Worm (Caenorhabditis elegans): ENCODE results near the gene asp-6.

The asp-6 gene

ce11 chrV:8288125-8288806 lies 19.5 kb upstream of the asp-6 start:
- TF ChIP-seq nfya-1 (tag; optimal IDR thresholded peaks at IDR 0.05; ENCODE audit: insufficient read depth) (peak; percentile 51), ztf-11 (tag; optimal IDR thresholded peaks at IDR 0.05) (no peak), egl-5 (tag; optimal IDR thresholded peaks at IDR 0.05) (no peak), ceh-16 (tag; optimal IDR thresholded peaks at IDR 0.05) (no peak), mml-1 (tag; optimal IDR thresholded peaks at IDR 0.05) (no peak), elt-3 (tag; optimal IDR thresholded peaks at IDR 0.05) (no peak), fkh-2 (tag; optimal IDR thresholded peaks at IDR 0.05) (no peak), lin-39 (tag; optimal IDR thresholded peaks at IDR 0.05) (peak; percentile 63), ama-1 (optimal IDR thresholded peaks at IDR 0.05) (no peak), lin-15B (tag; optimal IDR thresholded peaks at IDR 0.05) (no peak), fos-1 (tag; optimal IDR thresholded peaks at IDR 0.05) (no peak), nhr-25 (tag; optimal IDR thresholded peaks at IDR 0.05) (no peak), nhr-11 (tag; optimal IDR thresholded peaks at IDR 0.05) (no peak), snpc-4 (tag; optimal IDR thresholded peaks at IDR 0.05) (no peak), daf-12 (tag; optimal IDR thresholded peaks at IDR 0.05) (no peak), nhr-76 (tag; optimal IDR thresholded peaks at IDR 0.05) (no peak), pqm-1 (tag; optimal IDR thresholded peaks at IDR 0.05) (peak; percentile 17), nhr-237 (tag; optimal IDR thresholded peaks at IDR 0.05) (no peak), sea-2 (GFP tag; optimal IDR thresholded peaks at IDR 0.05) (no peak), elt-2 (tag; optimal IDR thresholded peaks at IDR 0.05) (peak; percentile 67), nhr-67 (tag; optimal IDR thresholded peaks at IDR 0.05) (no peak), nhr-43 (tag; optimal IDR thresholded peaks at IDR 0.05; ENCODE audit: poor library complexity, severe bottlenecking) (no peak), nhr-77 (tag; optimal IDR thresholded peaks at IDR 0.05) (no peak), aly-2 (tag; optimal IDR thresholded peaks at IDR 0.05) (no peak)

ce11 chrV:8285455-8285854 lies 16.7 kb upstream of the asp-6 start:
- no peak for TF ChIP-seq R02D3.7 (tag; optimal IDR thresholded peaks at IDR 0.05)
- peak; percentile 51 for TF ChIP-seq pqm-1 (tag; optimal IDR thresholded peaks at IDR 0.05)
- TF ChIP-seq elt-2 (tag; optimal IDR thresholded peaks at IDR 0.05): peak; percentile 4

- no peak for TF ChIP-seq nfya-1 (tag; optimal IDR thresholded peaks at IDR 0.05; ENCODE audit: insufficient read depth)
- TF ChIP-seq nhr-11 (tag; optimal IDR thresholded peaks at IDR 0.05): no peak
- no peak for TF ChIP-seq lsy-12 (tag; optimal IDR thresholded peaks at IDR 0.05)
- no peak for TF ChIP-seq jun-1 (tag; optimal IDR thresholded peaks at IDR 0.05)
- no peak for TF ChIP-seq egl-27 (tag; optimal IDR thresholded peaks at IDR 0.05)
- no peak for TF ChIP-seq snpc-4 (tag; optimal IDR thresholded peaks at IDR 0.05)
- no peak for TF ChIP-seq sea-2 (GFP tag; optimal IDR thresholded peaks at IDR 0.05)
- no peak for TF ChIP-seq egl-5 (tag; optimal IDR thresholded peaks at IDR 0.05)
- no peak for TF ChIP-seq ceh-16 (tag; optimal IDR thresholded peaks at IDR 0.05)
- no peak for TF ChIP-seq nhr-23 (tag; optimal IDR thresholded peaks at IDR 0.05)
- no peak for TF ChIP-seq fkh-10 (GFP tag; optimal IDR thresholded peaks at IDR 0.05)
- no peak for TF ChIP-seq R02D3.7 (tag; optimal IDR thresholded peaks at IDR 0.05)
- no peak for TF ChIP-seq lin-15B (tag; optimal IDR thresholded peaks at IDR 0.05)
Measured at ce11 chrV:8284800-8285199, 16.1 kb upstream of the asp-6 start, which contains the start of gene slc-17.5. Gene slc-17.5, minus strand, starts transcription at chrV:8284900.

ce11 chrV:8282933-8283332 lies 14.2 kb upstream of the asp-6 start:
- TF ChIP-seq lin-15B (tag; optimal IDR thresholded peaks at IDR 0.05) (no peak), mdl-1 (tag; optimal IDR thresholded peaks at IDR 0.05) (no peak), egl-27 (tag; optimal IDR thresholded peaks at IDR 0.05) (no peak), snpc-4 (tag; optimal IDR thresholded peaks at IDR 0.05) (no peak), fkh-10 (GFP tag; optimal IDR thresholded peaks at IDR 0.05) (no peak), nhr-12 (tag; optimal IDR thresholded peaks at IDR 0.05) (no peak), ama-1 (optimal IDR thresholded peaks at IDR 0.05) (no peak), eor-1 (tag; optimal IDR thresholded peaks at IDR 0.05) (no peak), ceh-28 (tag; optimal IDR thresholded peaks at IDR 0.05) (no peak), ceh-16 (tag; optimal IDR thresholded peaks at IDR 0.05) (no peak), elt-3 (tag; optimal IDR thresholded peaks at IDR 0.05) (no peak), jun-1 (tag; optimal IDR thresholded peaks at IDR 0.05) (no peak), elt-1 (tag; optimal IDR thresholded peaks at IDR 0.05) (no peak), daf-12 (tag; optimal IDR thresholded peaks at IDR 0.05) (no peak), nhr-237 (tag; optimal IDR thresholded peaks at IDR 0.05) (no peak)
